Worm (Caenorhabditis elegans) whole organism, L2 larva: ENCODE data around the gene F47B10.8.
A peak's percentile ranks its signal among the peaks of the same experiment; 100 is the strongest.

ENCODE experiments used
- F13H6.1 ChIP-seq: sonication (generic microtip); optimal IDR thresholded peaks from 2 replicates; lab custom pipeline; 2016; ENCODE audit warnings: missing genetic modification characterization, missing compliant biosample characterization
- ama-1 ChIP-seq: fragments of 150-350 bp; optimal IDR thresholded peaks from 2 replicates; lab custom pipeline; 2018; ENCODE audit warnings: inconsistent platforms
- fos-1 ChIP-seq: fragments of 150-350 bp; optimal IDR thresholded peaks from 2 replicates; lab custom pipeline; 2014; ENCODE audit warnings: missing biosample characterization, missing genetic modification characterization
- nhr-77 ChIP-seq: fragments of 150-350 bp; optimal IDR thresholded peaks from 2 replicates; lab custom pipeline; 2014; ENCODE audit warnings: missing biosample characterization, missing genetic modification characterization

ce11 chrX:10900952-10901351 is 9.7 kb downstream of the F47B10.8 start:
- TF ChIP-seq nhr-77 (tag; lab: Kevin White, UChicago) (no peak), F13H6.1 (tag; lab: Kevin White, UChicago) (peak; percentile 80), ama-1 (no peak), fos-1 (tag; lab: Kevin White, UChicago) (peak; percentile 45)
